1 fruit fly cellular context compared by ENCODE assay signal in the genomic region with DNA sequence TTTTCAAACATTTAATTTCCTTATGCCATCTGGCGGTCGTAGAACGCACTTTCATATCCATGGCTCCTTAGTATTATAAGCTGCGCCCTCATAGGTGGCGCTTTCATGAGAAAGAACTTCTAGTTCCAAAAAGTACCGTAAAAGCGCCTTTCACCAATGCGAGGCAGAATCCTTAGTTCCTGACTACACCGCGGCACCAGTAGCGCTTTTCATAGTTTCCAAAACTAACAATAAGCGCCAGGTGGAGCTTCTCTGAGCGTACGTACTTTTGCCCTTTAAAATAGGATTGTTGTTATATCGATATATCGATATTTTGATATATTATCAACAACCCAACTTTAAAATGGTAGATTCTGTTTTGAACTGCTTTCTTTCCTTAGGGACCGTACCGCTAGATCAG.
TF ChIP-seq lines count a peak whose summit lies in the region.

No protein-coding gene starts in this region.

TF ChIP-seq in whole organism, embryonic, 481 proteins besides CTCF, POLR2A, EP300 and RAD21 (continued from another document):
- TF ChIP-seq CG11093 (GFP tag; IDR thresholded peaks at IDR 0.05; lab: Robert Waterston, UW): 0 out of 3 replicates have a peak, but pooled peaks have one; percentile 62
- TF ChIP-seq ewg (GFP tag; optimal IDR thresholded peaks at IDR 0.05; lab: Kevin White, UChicago): peak; percentile 66
- peak; percentile 77 for TF ChIP-seq nmo (GFP tag; optimal IDR thresholded peaks at IDR 0.05; lab: Kevin White, UChicago)
- no peak for TF ChIP-seq ham (GFP tag; IDR thresholded peaks at IDR 0.05; lab: Robert Waterston, UW)
- peak; percentile 69 for TF ChIP-seq CG2116 (GFP tag; optimal IDR thresholded peaks at IDR 0.05; lab: Kevin White, UChicago)
- no peak for TF ChIP-seq CG31224 (GFP tag; IDR thresholded peaks at IDR 0.05; lab: Robert Waterston, UW)
- TF ChIP-seq CG43689 (GFP tag; IDR thresholded peaks at IDR 0.05; lab: Robert Waterston, UW): peak; percentile 55; the same call in 1 of the 2 replicates
- peak; percentile 55 for TF ChIP-seq CG2202 (tag; optimal IDR thresholded peaks at IDR 0.05; lab: Kevin White, UChicago)
- peak; percentile 40; the same call in 1 of the 2 replicates for TF ChIP-seq CG8765 (GFP tag; IDR thresholded peaks at IDR 0.05; lab: Robert Waterston, UW)
- peak; percentile 55; the same call in 1 of the 2 replicates for TF ChIP-seq CG6272 (GFP tag; IDR thresholded peaks at IDR 0.05; lab: Robert Waterston, UW)
- peak; percentile 74 for TF ChIP-seq tx (GFP tag; optimal IDR thresholded peaks at IDR 0.05; lab: Kevin White, UChicago)
- TF ChIP-seq kni (GFP tag; optimal IDR thresholded peaks at IDR 0.05; lab: Kevin White, UChicago): peak; percentile 40
- peak; percentile 57 for TF ChIP-seq fd96Cb (tag; optimal IDR thresholded peaks at IDR 0.05; lab: Kevin White, UChicago)
- no peak for TF ChIP-seq sc (optimal IDR thresholded peaks at IDR 0.05; lab: Kevin White, UChicago)
- peak; percentile 35 for TF ChIP-seq sc (GFP tag; optimal IDR thresholded peaks at IDR 0.05; lab: Kevin White, UChicago)
- TF ChIP-seq CG42726 (GFP tag; IDR thresholded peaks at IDR 0.05; lab: Robert Waterston, UW; ENCODE audit: partially characterized antibody): peak; percentile 80
- peak; percentile 65 for TF ChIP-seq CG34376 (GFP tag; optimal IDR thresholded peaks at IDR 0.05; lab: Kevin White, UChicago)
- peak; percentile 76 for TF ChIP-seq hkb (optimal IDR thresholded peaks at IDR 0.05; lab: Kevin White, UChicago)
- TF ChIP-seq hkb (GFP tag; IDR thresholded peaks at IDR 0.05; lab: Robert Waterston, UW): no peak; the same call in 1 of the 2 replicates
- TF ChIP-seq bowl (GFP tag; IDR thresholded peaks at IDR 0.05; lab: Robert Waterston, UW): no peak
- peak; percentile 63 for TF ChIP-seq CG10654 (GFP tag; optimal IDR thresholded peaks at IDR 0.05; lab: Kevin White, UChicago)
- TF ChIP-seq CG11504 (tag; optimal IDR thresholded peaks at IDR 0.05; lab: Kevin White, UChicago): peak; percentile 71
- peak; percentile 47 for TF ChIP-seq CG9727 (GFP tag; optimal IDR thresholded peaks at IDR 0.05; lab: Kevin White, UChicago)
- peak in 1 of 2 experiments; percentile 1 for TF ChIP-seq crp (GFP tag; optimal IDR thresholded peaks at IDR 0.05; lab: Kevin White, UChicago)
- peak; percentile 92 for TF ChIP-seq Doc3 (GFP tag; IDR thresholded peaks at IDR 0.05; lab: Robert Waterston, UW; ENCODE audit: partially characterized antibody)
- TF ChIP-seq prd (optimal IDR thresholded peaks at IDR 0.05; lab: Kevin White, UChicago): no peak
- TF ChIP-seq prd (GFP tag; IDR thresholded peaks at IDR 0.05; lab: Robert Waterston, UW): no peak; the same call in none of the 3 replicates
- peak; percentile 65 for TF ChIP-seq CG6765 (GFP tag; optimal IDR thresholded peaks at IDR 0.05; lab: Kevin White, UChicago)
- TF ChIP-seq ind (GFP tag; optimal IDR thresholded peaks at IDR 0.05; lab: Kevin White, UChicago): peak; percentile 70
- TF ChIP-seq ken (GFP tag; IDR thresholded peaks at IDR 0.05; lab: Robert Waterston, UW): peak; percentile 73
- TF ChIP-seq CG2129 (GFP tag; IDR thresholded peaks at IDR 0.05; lab: Robert Waterston, UW; ENCODE audit: partially characterized antibody): peak; percentile 77
- peak; percentile 80 for TF ChIP-seq lmd (GFP tag; IDR thresholded peaks at IDR 0.05; lab: Robert Waterston, UW)
- peak; percentile 6 for TF ChIP-seq tap (tag; optimal IDR thresholded peaks at IDR 0.05; lab: Kevin White, UChicago)
- peak; percentile 84 to 86 for TF ChIP-seq dpn (GFP tag; optimal IDR thresholded peaks at IDR 0.05; lab: Kevin White, UChicago)
- TF ChIP-seq sd (tag; optimal IDR thresholded peaks at IDR 0.05; lab: Kevin White, UChicago): no peak
- TF ChIP-seq croc (GFP tag; conservative IDR thresholded peaks at IDR 0.05; lab: Robert Waterston, UW): peak; percentile 59; the same call in 2 of the 3 replicates
- peak; percentile 80 for TF ChIP-seq CG18764 (GFP tag; optimal IDR thresholded peaks at IDR 0.05; lab: Kevin White, UChicago)
- peak; percentile 60 for TF ChIP-seq CG4820 (GFP tag; optimal IDR thresholded peaks at IDR 0.05; lab: Kevin White, UChicago)
- peak; percentile 73 for TF ChIP-seq CoRest (tag; optimal IDR thresholded peaks at IDR 0.05; lab: Kevin White, UChicago)
- TF ChIP-seq fd64A (GFP tag; optimal IDR thresholded peaks at IDR 0.05; lab: Kevin White, UChicago): peak; percentile 6
- no peak for TF ChIP-seq PHDP (tag; optimal IDR thresholded peaks at IDR 0.05; lab: Kevin White, UChicago)
- no peak for TF ChIP-seq Hr78 (GFP tag; optimal IDR thresholded peaks at IDR 0.05; lab: Kevin White, UChicago)
- TF ChIP-seq fd102C (GFP tag; optimal IDR thresholded peaks at IDR 0.05; lab: Kevin White, UChicago): peak; percentile 27
- TF ChIP-seq ERR (GFP tag; optimal IDR thresholded peaks at IDR 0.05; lab: Kevin White, UChicago): peak; percentile 95
- peak; percentile 85 for TF ChIP-seq CG9609 (GFP tag; optimal IDR thresholded peaks at IDR 0.05; lab: Kevin White, UChicago)
- peak; percentile 78 for TF ChIP-seq chn (GFP tag; optimal IDR thresholded peaks at IDR 0.05; lab: Kevin White, UChicago)
- TF ChIP-seq GATAe (GFP tag; conservative IDR thresholded peaks at IDR 0.05; lab: Robert Waterston, UW): peak; percentile 14; the same call in 1 of the 2 replicates
- peak; percentile 81 for TF ChIP-seq onecut (GFP tag; IDR thresholded peaks at IDR 0.05; lab: Robert Waterston, UW)
- no peak for TF ChIP-seq CG15479 (GFP tag; optimal IDR thresholded peaks at IDR 0.05; lab: Kevin White, UChicago)
- peak; percentile 90 for TF ChIP-seq Rfx (GFP tag; IDR thresholded peaks at IDR 0.05; lab: Robert Waterston, UW)
- peak; percentile 70 for TF ChIP-seq Fer3 (tag; optimal IDR thresholded peaks at IDR 0.05; lab: Kevin White, UChicago)
- no peak for TF ChIP-seq Eip74EF (GFP tag; optimal IDR thresholded peaks at IDR 0.05; lab: Kevin White, UChicago)
- TF ChIP-seq Ets65A (GFP tag; lab: Kevin White, UChicago): peak; percentile 98
- peak; percentile 79 for TF ChIP-seq dmrt11E (tag; optimal IDR thresholded peaks at IDR 0.05; lab: Kevin White, UChicago)
- peak; percentile 64 for TF ChIP-seq CG14860 (GFP tag; IDR thresholded peaks at IDR 0.05; lab: Robert Waterston, UW; ENCODE audit: partially characterized antibody)
- peak; percentile 33; the same call in 1 of the 3 replicates for TF ChIP-seq CG2889 (GFP tag; IDR thresholded peaks at IDR 0.05; lab: Robert Waterston, UW)
